Worm (Caenorhabditis elegans) whole organism, L1 larva: ENCODE results near the gene T05H4.11.

ENCODE experiments used
- C04F5.9 ChIP-seq: sonication (generic microtip); optimal IDR thresholded peaks from 2 replicates; lab custom pipeline; 2016; ENCODE audit warnings: missing genetic modification characterization, missing compliant biosample characterization
- C16A3.4 ChIP-seq: fragments of 150-350 bp; optimal IDR thresholded peaks from 2 replicates; lab custom pipeline; 2014; ENCODE audit warnings: missing biosample characterization, missing genetic modification characterization
- blmp-1 ChIP-seq: fragments of 150-350 bp; optimal IDR thresholded peaks from 2 replicates; lab custom pipeline; 2014; ENCODE audit warnings: missing biosample characterization, missing genetic modification characterization
- ceh-8 ChIP-seq: fragments of 200-800 bp; sonication (Bioruptor generic); optimal IDR thresholded peaks from 2 replicates; lab custom pipeline; 2018; ENCODE audit warnings: mild to moderate bottlenecking, missing genetic modification characterization, moderate library complexity, missing compliant biosample characterization
- ceh-82 ChIP-seq, 3 experiments: fragments of 150-350 bp in 1 of 3; sonication (generic microtip) in 2 of 3; optimal IDR thresholded peaks; 2 replicates each; lab custom pipeline; 2014 to 2017; ENCODE audit warnings: missing biosample characterization in 3 of 3, missing genetic modification characterization in 3 of 3
- ces-1 ChIP-seq: fragments of 150-350 bp; optimal IDR thresholded peaks from 2 replicates; lab custom pipeline; 2014; ENCODE audit warnings: missing biosample characterization, missing genetic modification reagents, missing genetic modification characterization
- dpl-1 ChIP-seq, 3 experiments: fragments of 150-350 bp in 2 of 3; sonication (generic microtip) in 1 of 3; optimal IDR thresholded peaks; 2 replicates each; lab custom pipeline; 2014 to 2017; ENCODE audit warnings: missing biosample characterization in 3 of 3, missing genetic modification characterization in 3 of 3, missing genetic modification reagents in 3 of 3
- efl-1 ChIP-seq, 4 experiments: fragments of 150-350 bp; optimal IDR thresholded peaks in 3 of 4; peaks in 1 of 4; 1 replicate in 1 of 4; 2 replicates in 3 of 4; lab custom pipeline; 2014; ENCODE audit warnings: missing biosample characterization in 2 of 4, missing genetic modification characterization in 2 of 4, missing genetic modification reagents in 2 of 4
- egl-13 ChIP-seq: sonication (generic microtip); optimal IDR thresholded peaks from 2 replicates; lab custom pipeline; 2016; ENCODE audit warnings: missing genotype, missing genetic modification reagents, missing genetic modification characterization, missing compliant biosample characterization
- elt-2 ChIP-seq: sonication (generic microtip); optimal IDR thresholded peaks from 2 replicates; lab custom pipeline; 2016; ENCODE audit warnings: missing genetic modification characterization, mild to moderate bottlenecking, inconsistent platforms, missing compliant biosample characterization, missing genetic modification reagents
- fkh-10 ChIP-seq: sonication (generic microtip); optimal IDR thresholded peaks from 2 replicates; lab custom pipeline; 2017; ENCODE audit warnings: missing biosample characterization, missing genetic modification reagents, missing genetic modification characterization
- hlh-4 ChIP-seq: sonication (generic microtip); optimal IDR thresholded peaks from 2 replicates; lab custom pipeline; 2016; ENCODE audit warnings: mild to moderate bottlenecking, missing genetic modification characterization, missing compliant biosample characterization
- lin-14 ChIP-seq: fragments of 200-800 bp; sonication (Bioruptor generic); optimal IDR thresholded peaks from 2 replicates; lab custom pipeline; 2018; ENCODE audit warnings: mild to moderate bottlenecking, missing genetic modification characterization, moderate library complexity, missing compliant biosample characterization
- lin-35 ChIP-seq, 2 experiments: fragments of 150-350 bp; optimal IDR thresholded peaks; 2 replicates each; lab custom pipeline; 2014; ENCODE audit warnings: missing biosample characterization in 2 of 2, missing genetic modification characterization in 2 of 2, missing genetic modification reagents in 2 of 2
- mdl-1 ChIP-seq, 2 experiments: fragments of 150-350 bp; optimal IDR thresholded peaks; 2 replicates each; lab custom pipeline; 2014 to 2017; ENCODE audit warnings: missing biosample characterization in 2 of 2, missing genetic modification characterization in 2 of 2, inconsistent platforms in 1 of 2
- mef-2 ChIP-seq: fragments of 150-350 bp; optimal IDR thresholded peaks from 2 replicates; lab custom pipeline; 2014; ENCODE audit warnings: missing biosample characterization, missing genetic modification characterization
- nhr-19 ChIP-seq: fragments of 200-800 bp; sonication (Bioruptor generic); conservative IDR thresholded peaks from 2 replicates; pipeline ENCODE4 v1.3.6; 2022; ENCODE audit warnings: missing genetic modification characterization, missing compliant biosample characterization
- nhr-20 ChIP-seq: sonication (generic microtip); optimal IDR thresholded peaks from 2 replicates; lab custom pipeline; 2016; ENCODE audit warnings: mild to moderate bottlenecking, missing genetic modification characterization, missing compliant biosample characterization
- nhr-71 ChIP-seq: sonication (generic microtip); optimal IDR thresholded peaks from 2 replicates; lab custom pipeline; 2016; ENCODE audit warnings: mild to moderate bottlenecking, missing genetic modification characterization, moderate library complexity, missing compliant biosample characterization
- nhr-76 ChIP-seq: sonication (generic microtip); optimal IDR thresholded peaks from 2 replicates; lab custom pipeline; 2017; ENCODE audit warnings: missing biosample characterization, missing genetic modification characterization
- nhr-90 ChIP-seq: sonication (generic microtip); optimal IDR thresholded peaks from 2 replicates; lab custom pipeline; 2016; ENCODE audit warnings: mild to moderate bottlenecking, missing genetic modification characterization, missing compliant biosample characterization; ENCODE audit not compliant: poor library complexity
- snpc-4 ChIP-seq: fragments of 150-350 bp; optimal IDR thresholded peaks from 2 replicates; lab custom pipeline; 2014; ENCODE audit warnings: missing biosample characterization, missing genetic modification characterization
- sox-4 ChIP-seq: sonication (generic microtip); optimal IDR thresholded peaks from 2 replicates; lab custom pipeline; 2016; ENCODE audit warnings: missing genetic modification characterization, missing compliant biosample characterization
- sup-37 ChIP-seq: fragments of 200-800 bp; sonication (Bioruptor generic); optimal IDR thresholded peaks from 2 replicates; lab custom pipeline; 2018; ENCODE audit warnings: mild to moderate bottlenecking, missing genetic modification characterization, missing compliant biosample characterization
- tlp-1 ChIP-seq: fragments of 150-350 bp; optimal IDR thresholded peaks from 2 replicates; lab custom pipeline; 2014; ENCODE audit warnings: missing biosample characterization, missing genetic modification characterization
- unc-62 ChIP-seq: fragments of 150-350 bp; optimal IDR thresholded peaks from 2 replicates; lab custom pipeline; 2014; ENCODE audit warnings: missing biosample characterization, missing genetic modification reagents, missing genetic modification characterization
- unc-86 ChIP-seq: sonication (generic microtip); optimal IDR thresholded peaks from 2 replicates; lab custom pipeline; 2016; ENCODE audit warnings: missing genetic modification characterization, missing compliant biosample characterization
- xbp-1 ChIP-seq: sonication (generic microtip); optimal IDR thresholded peaks from 2 replicates; lab custom pipeline; 2016; ENCODE audit warnings: missing genetic modification characterization, missing compliant biosample characterization
- ztf-4 ChIP-seq: fragments of 150-350 bp; optimal IDR thresholded peaks from 2 replicates; lab custom pipeline; 2014; ENCODE audit warnings: missing biosample characterization, missing genetic modification characterization

T05H4.11 gene

ce11 chrV:6414985-6415384 is 11.1 kb downstream of the T05H4.11 start, which contains the start of gene cht-6:
Gene cht-6, plus strand, starts transcription at chrV:6414993.
- TF ChIP-seq nhr-76 (tag; lab: Kevin White, UChicago) (no peak), ces-1 (GFP tag; lab: Kevin White, UChicago) (no peak), xbp-1 (tag; lab: Kevin White, UChicago) (no peak), sox-4 (no peak), nhr-19 (GFP tag; lab: Robert Waterston, UW) (no peak), mef-2 (tag; lab: Kevin White, UChicago) (no peak), ceh-82 (tag; optimal IDR thresholded peaks at IDR 0.05; lab: Kevin White, UChicago) (no peak), lin-35 (GFP tag; optimal IDR thresholded peaks at IDR 0.05; lab: Kevin White, UChicago) (no peak), egl-13 (tag; lab: Kevin White, UChicago) (no peak)

- TF ChIP-seq C04F5.9 (tag; lab: Kevin White, UChicago) (no peak), elt-2 (tag; lab: Kevin White, UChicago) (peak; percentile 51), efl-1 (optimal IDR thresholded peaks at IDR 0.05; lab: Kevin White, UChicago) (no peak), efl-1 (GFP tag; optimal IDR thresholded peaks at IDR 0.05 in 1 of 2; lab: Kevin White, UChicago) (peak in 1 of 2 experiments; percentile 11)
These were observed 11.6 kb downstream of the T05H4.11 start for ce11 chrV:6414469-6414868.

- no peak for TF ChIP-seq unc-62 (GFP tag; lab: Kevin White, UChicago)
- peak; percentile 96 for TF ChIP-seq elt-2 (tag; lab: Kevin White, UChicago)
- no peak for TF ChIP-seq ceh-8 (GFP tag; lab: Kevin White, UChicago)
- TF ChIP-seq fkh-10, result no peak
- TF ChIP-seq lin-35 (GFP tag; optimal IDR thresholded peaks at IDR 0.05; lab: Kevin White, UChicago), result peak in 1 of 2 experiments; percentile 5
- TF ChIP-seq snpc-4 (tag; lab: Kevin White, UChicago), result no peak
These were observed 13.0 kb downstream of the T05H4.11 start for ce11 chrV:6413057-6413456.

- TF ChIP-seq mdl-1 (tag; optimal IDR thresholded peaks at IDR 0.05; lab: Kevin White, UChicago) (peak in 1 of 2 experiments; percentile 8), ztf-4 (tag; lab: Kevin White, UChicago) (no peak), nhr-20 (tag; lab: Kevin White, UChicago) (peak; percentile 50), efl-1 (optimal IDR thresholded peaks at IDR 0.05; lab: Kevin White, UChicago) (no peak), efl-1 (GFP tag; optimal IDR thresholded peaks at IDR 0.05 in 1 of 2; lab: Kevin White, UChicago) (peak in 1 of 2 experiments; percentile 37), dpl-1 (GFP tag; optimal IDR thresholded peaks at IDR 0.05; lab: Kevin White, UChicago) (no peak), nhr-71 (tag; lab: Kevin White, UChicago) (peak; percentile 21), tlp-1 (peak; percentile 10), elt-2 (tag; lab: Kevin White, UChicago) (peak; percentile 95), nhr-19 (GFP tag; lab: Robert Waterston, UW) (no peak), nhr-90 (no peak), lin-35 (GFP tag; optimal IDR thresholded peaks at IDR 0.05; lab: Kevin White, UChicago) (peak in 1 of 2 experiments; percentile 14), lin-14 (GFP tag; lab: Kevin White, UChicago) (peak; percentile 8)
These were observed 14.9 kb downstream of the T05H4.11 start for ce11 chrV:6411161-6411560.

ce11 chrV:6408733-6409227 is 17.3 kb downstream of the T05H4.11 start, which contains the start of gene bcf-1:
Gene bcf-1, minus strand, starts transcription at chrV:6408783.
- TF ChIP-seq elt-2 (tag; lab: Kevin White, UChicago) (peak; percentile 3), blmp-1 (tag; lab: Kevin White, UChicago) (no peak)

ce11 chrV:6407587-6407986 is 18.5 kb downstream of the T05H4.11 start:
- TF ChIP-seq blmp-1 (tag; lab: Kevin White, UChicago) (no peak), hlh-4 (tag; lab: Kevin White, UChicago) (no peak), C16A3.4 (no peak), elt-2 (tag; lab: Kevin White, UChicago) (peak; percentile 77), sup-37 (no peak), unc-86 (tag; lab: Kevin White, UChicago) (no peak), lin-14 (GFP tag; lab: Kevin White, UChicago) (peak; percentile 17), lin-35 (GFP tag; optimal IDR thresholded peaks at IDR 0.05; lab: Kevin White, UChicago) (peak in 1 of 2 experiments; percentile 32)
- TF ChIP-seq, all 84 proteins: peak for 3
